Fruit fly (Drosophila melanogaster): ENCODE measurements around the gene CG33673.

- TF ChIP-seq h (optimal IDR thresholded peaks at IDR 0.05) (no peak), psq (optimal IDR thresholded peaks at IDR 0.05) (no peak), ttk (optimal IDR thresholded peaks at IDR 0.05) (no peak), Myc (optimal IDR thresholded peaks at IDR 0.05) (no peak), insv (optimal IDR thresholded peaks at IDR 0.05) (no peak), Sin3A (optimal IDR thresholded peaks at IDR 0.05) (no peak)
Measured at dm6 chr2L:1972450-1973119, 26.1 kb upstream of the CG33673 start.
